Fruit fly (Drosophila melanogaster) whole organism, embryonic: ENCODE results near the gene pnt.
A peak's percentile ranks its signal among the peaks of the same experiment; 100 is the strongest.

ENCODE experiments used
- Abd-B ChIP-seq: fragments of 200-800 bp; sonication (Bioruptor generic); optimal IDR thresholded peaks from 2 replicates; lab custom pipeline; 2018; ENCODE audit warnings: missing biosample characterization, mild to moderate bottlenecking, missing genetic modification characterization, moderate library complexity
- B-H1 ChIP-seq: fragments of 200-800 bp; sonication (Bioruptor generic); IDR thresholded peaks from 3 replicates; pipeline ENCODE4 v1.3.6; 2022; ENCODE audit warnings: missing biosample characterization, missing genetic modification characterization
- Bdp1 ChIP-seq: fragments of 200-800 bp; sonication (Bioruptor generic); optimal IDR thresholded peaks from 3 replicates; lab custom pipeline; 2016; ENCODE audit warnings: missing biosample characterization, missing genetic modification characterization
- CG10209 ChIP-seq: fragments of 200-800 bp; sonication (Bioruptor generic); optimal IDR thresholded peaks from 3 replicates; lab custom pipeline; 2017; ENCODE audit warnings: missing biosample characterization, mild to moderate bottlenecking, missing genetic modification characterization, missing genetic modification reagents
- CG10321 ChIP-seq: fragments of 200-800 bp; sonication (Bioruptor generic); IDR thresholded peaks from 2 replicates; pipeline ENCODE4 v1.3.6; 2022; ENCODE audit warnings: missing biosample characterization, missing genetic modification characterization
- CG11093 ChIP-seq: fragments of 200-800 bp; sonication (Bioruptor generic); IDR thresholded peaks from 3 replicates; pipeline ENCODE4 v1.3.6; 2022; ENCODE audit warnings: missing biosample characterization, missing genetic modification characterization
- CG13287 ChIP-seq: fragments of 200-800 bp; sonication (Bioruptor generic); IDR thresholded peaks from 2 replicates; pipeline ENCODE4 v1.3.6; 2022; ENCODE audit warnings: missing biosample characterization, missing genetic modification characterization; ENCODE audit not compliant: partially characterized antibody
- CG14710 ChIP-seq: fragments of 200-800 bp; sonication (Bioruptor generic); optimal IDR thresholded peaks from 3 replicates; lab custom pipeline; 2019; ENCODE audit warnings: missing biosample characterization, mild to moderate bottlenecking, missing genetic modification characterization, moderate library complexity
- CG15479 ChIP-seq: fragments of 200-800 bp; sonication (Bioruptor generic); optimal IDR thresholded peaks from 3 replicates; lab custom pipeline; 2019; ENCODE audit warnings: missing biosample characterization, mild to moderate bottlenecking, missing genetic modification characterization, moderate library complexity
- CG15696 ChIP-seq: fragments of 200-800 bp; sonication (Bioruptor generic); optimal IDR thresholded peaks from 2 replicates; lab custom pipeline; 2019; ENCODE audit warnings: missing biosample characterization, mild to moderate bottlenecking, missing genetic modification characterization, moderate library complexity
- CG1603 ChIP-seq: fragments of 200-800 bp; sonication (Bioruptor generic); optimal IDR thresholded peaks from 2 replicates; lab custom pipeline; 2019; ENCODE audit warnings: missing biosample characterization, mild to moderate bottlenecking, missing genetic modification characterization, moderate library complexity
- CG17385 ChIP-seq: fragments of 200-800 bp; sonication (Bioruptor generic); optimal IDR thresholded peaks from 3 replicates; lab custom pipeline; 2018; ENCODE audit warnings: missing biosample characterization, mild to moderate bottlenecking, missing genetic modification characterization
- CG17802 ChIP-seq: fragments of 200-800 bp; sonication (Bioruptor generic); optimal IDR thresholded peaks from 2 replicates; lab custom pipeline; 2018; ENCODE audit warnings: missing biosample characterization, mild to moderate bottlenecking, missing genetic modification characterization, moderate library complexity
- CG30020 ChIP-seq: fragments of 200-800 bp; optimal IDR thresholded peaks from 2 replicates; lab custom pipeline; 2019; ENCODE audit warnings: missing biosample characterization, mild to moderate bottlenecking, missing genetic modification characterization, moderate library complexity
- CG31224 ChIP-seq: fragments of 200-800 bp; sonication (Bioruptor generic); IDR thresholded peaks from 2 replicates; pipeline ENCODE4 v1.3.6; 2022; ENCODE audit warnings: missing biosample characterization, missing genetic modification characterization
- CG3407 ChIP-seq: fragments of 200-800 bp; sonication (Bioruptor generic); optimal IDR thresholded peaks from 2 replicates; lab custom pipeline; 2018; ENCODE audit warnings: missing biosample characterization, mild to moderate bottlenecking, missing genetic modification characterization
- CG3838 ChIP-seq: fragments of 200-800 bp; sonication (Bioruptor generic); optimal IDR thresholded peaks from 3 replicates; lab custom pipeline; 2016; ENCODE audit warnings: missing biosample characterization, missing genetic modification characterization
- CG4404 ChIP-seq: fragments of 200-800 bp; sonication (Bioruptor generic); IDR thresholded peaks from 2 replicates; pipeline ENCODE4 v1.3.6; 2022; ENCODE audit warnings: missing biosample characterization, missing genetic modification characterization
- CG5953 ChIP-seq: fragments of 200-800 bp; sonication (Bioruptor generic); IDR thresholded peaks from 2 replicates; pipeline ENCODE4 v1.3.6; 2022; ENCODE audit warnings: missing biosample characterization, missing genetic modification characterization
- CG7357 ChIP-seq: fragments of 200-800 bp; sonication (Bioruptor generic); IDR thresholded peaks from 3 replicates; pipeline ENCODE4 v1.3.6; 2022; ENCODE audit warnings: missing biosample characterization, missing genetic modification characterization
- CG9609 ChIP-seq: fragments of 200-800 bp; sonication (Bioruptor generic); optimal IDR thresholded peaks from 3 replicates; lab custom pipeline; 2016; ENCODE audit warnings: missing biosample characterization, missing genetic modification characterization
- Ets97D ChIP-seq: fragments of 200-800 bp; sonication (Bioruptor generic); optimal IDR thresholded peaks from 3 replicates; lab custom pipeline; 2016; ENCODE audit warnings: missing biosample characterization, missing genetic modification characterization
- Hand ChIP-seq: fragments of 200-800 bp; sonication (Bioruptor generic); optimal IDR thresholded peaks from 2 replicates; lab custom pipeline; 2017; ENCODE audit warnings: mild to moderate bottlenecking, missing biosample characterization, missing genetic modification reagents, missing genetic modification characterization
- Hsf ChIP-seq: fragments of 200-800 bp; sonication (Bioruptor generic); optimal IDR thresholded peaks from 3 replicates; lab custom pipeline; 2016; ENCODE audit warnings: missing biosample characterization, missing genetic modification characterization
- Rfx ChIP-seq: fragments of 200-800 bp; sonication (Bioruptor generic); IDR thresholded peaks from 2 replicates; pipeline ENCODE4 v1.3.6; 2022; ENCODE audit warnings: missing biosample characterization, missing genetic modification characterization
- Sox102F ChIP-seq: fragments of 200-800 bp; sonication (Bioruptor generic); optimal IDR thresholded peaks from 2 replicates; lab custom pipeline; 2018; ENCODE audit warnings: missing biosample characterization, mild to moderate bottlenecking, missing genetic modification characterization, moderate library complexity
- Ssrp ChIP-seq: fragments of 200-800 bp; sonication (Bioruptor generic); optimal IDR thresholded peaks from 2 replicates; lab custom pipeline; 2018; ENCODE audit warnings: missing biosample characterization, mild to moderate bottlenecking, missing genetic modification characterization, moderate library complexity
- ara ChIP-seq: fragments of 200-800 bp; sonication (Bioruptor generic); IDR thresholded peaks from 2 replicates; pipeline ENCODE4 v1.3.6; 2022; ENCODE audit warnings: missing biosample characterization, missing genetic modification characterization
- corto ChIP-seq: fragments of 200-800 bp; sonication (Bioruptor generic); optimal IDR thresholded peaks from 2 replicates; lab custom pipeline; 2016; ENCODE audit warnings: missing biosample characterization, mild to moderate bottlenecking, missing genetic modification characterization, moderate library complexity
- crol ChIP-seq: fragments of 200-800 bp; sonication (Bioruptor generic); IDR thresholded peaks from 2 replicates; pipeline ENCODE4 v1.3.6; 2022; ENCODE audit warnings: missing biosample characterization, missing genetic modification characterization
- esg ChIP-seq: fragments of 200-800 bp; sonication (Bioruptor generic); conservative IDR thresholded peaks from 2 replicates; pipeline ENCODE4 v1.3.6; 2022; ENCODE audit warnings: missing biosample characterization, missing genetic modification characterization
- fd102C ChIP-seq: fragments of 200-800 bp; sonication (Bioruptor generic); optimal IDR thresholded peaks from 2 replicates; lab custom pipeline; 2018; ENCODE audit warnings: missing biosample characterization, mild to moderate bottlenecking, missing genetic modification characterization, moderate library complexity
- gem ChIP-seq: fragments of 200-800 bp; sonication (Bioruptor generic); optimal IDR thresholded peaks from 2 replicates; lab custom pipeline; 2019; ENCODE audit warnings: missing biosample characterization, mild to moderate bottlenecking, missing genetic modification characterization, moderate library complexity
- grn ChIP-seq: fragments of 200-800 bp; sonication (Bioruptor generic); optimal IDR thresholded peaks from 3 replicates; lab custom pipeline; 2017; ENCODE audit warnings: missing biosample characterization, missing genetic modification characterization
- jing ChIP-seq: fragments of 200-800 bp; sonication (Bioruptor generic); optimal IDR thresholded peaks from 2 replicates; lab custom pipeline; 2018; ENCODE audit warnings: missing biosample characterization, mild to moderate bottlenecking, missing genetic modification characterization
- nmo ChIP-seq: fragments of 200-800 bp; sonication (Bioruptor generic); optimal IDR thresholded peaks from 2 replicates; lab custom pipeline; 2018; ENCODE audit warnings: missing biosample characterization, mild to moderate bottlenecking, missing genetic modification characterization, moderate library complexity
- oc ChIP-seq: fragments of 200-800 bp; sonication (Bioruptor generic); optimal IDR thresholded peaks from 2 replicates; lab custom pipeline; 2018; ENCODE audit warnings: missing biosample characterization, mild to moderate bottlenecking, missing genetic modification characterization, moderate library complexity
- pan ChIP-seq, 4 experiments: fragments of >200 bp in 3 of 4; fragments of 200-800 bp in 1 of 4; sonication (Bioruptor generic) in 1 of 4; optimal IDR thresholded peaks in 3 of 4; IDR thresholded peaks in 1 of 4; 2 replicates each; pipeline versions ENCODE4 v1.3.6 to Lab custom; 2017 to 2022; ENCODE audit warnings: missing biosample characterization in 2 of 4, missing genetic modification characterization in 2 of 4, mixed read lengths in 1 of 4
- pho ChIP-seq: fragments of 200-800 bp; sonication (Bioruptor generic); optimal IDR thresholded peaks from 2 replicates; lab custom pipeline; 2016; ENCODE audit warnings: missing biosample characterization, missing genetic modification characterization
- pzg ChIP-seq: fragments of 200-800 bp; sonication (Bioruptor generic); optimal IDR thresholded peaks from 3 replicates; lab custom pipeline; 2018; ENCODE audit warnings: missing biosample characterization, mild to moderate bottlenecking, missing genetic modification characterization, moderate library complexity
- ro ChIP-seq: fragments of 200-800 bp; sonication (Bioruptor generic); IDR thresholded peaks from 2 replicates; pipeline ENCODE4 v1.3.6; 2022; ENCODE audit warnings: missing biosample characterization, missing genetic modification characterization
- salm ChIP-seq: fragments of 200-800 bp; sonication (Bioruptor generic); optimal IDR thresholded peaks from 2 replicates; lab custom pipeline; 2018; ENCODE audit warnings: missing biosample characterization, mild to moderate bottlenecking, missing genetic modification characterization
- schlank ChIP-seq: fragments of 200-800 bp; sonication (Bioruptor generic); optimal IDR thresholded peaks from 2 replicates; lab custom pipeline; 2018; ENCODE audit warnings: missing biosample characterization, mild to moderate bottlenecking, missing genetic modification characterization
- sqz ChIP-seq: fragments of 200-800 bp; sonication (Bioruptor generic); optimal IDR thresholded peaks from 3 replicates; lab custom pipeline; 2018; ENCODE audit warnings: missing biosample characterization, mild to moderate bottlenecking, missing genetic modification characterization
- ssp ChIP-seq: fragments of 200-800 bp; sonication (Bioruptor generic); IDR thresholded peaks from 2 replicates; pipeline ENCODE4 v1.3.6; 2022; ENCODE audit warnings: missing biosample characterization, missing genetic modification characterization
- toy ChIP-seq: fragments of 200-800 bp; sonication (Bioruptor generic); IDR thresholded peaks from 2 replicates; pipeline ENCODE4 v1.3.6; 2022; ENCODE audit warnings: missing biosample characterization, missing genetic modification characterization
- trem ChIP-seq: fragments of 200-800 bp; optimal IDR thresholded peaks from 3 replicates; lab custom pipeline; 2019; ENCODE audit warnings: missing biosample characterization, mild to moderate bottlenecking, missing genetic modification characterization, moderate library complexity
- zen ChIP-seq: fragments of 200-800 bp; sonication (Bioruptor generic); optimal IDR thresholded peaks from 3 replicates; lab custom pipeline; 2018; ENCODE audit warnings: missing biosample characterization, mild to moderate bottlenecking, missing genetic modification characterization, moderate library complexity
- zen2 ChIP-seq: fragments of 200-800 bp; sonication (Bioruptor generic); IDR thresholded peaks from 3 replicates; pipeline ENCODE4 v1.3.6; 2022; ENCODE audit warnings: missing biosample characterization, missing genetic modification characterization; ENCODE audit not compliant: partially characterized antibody

The pnt gene

DNA sequence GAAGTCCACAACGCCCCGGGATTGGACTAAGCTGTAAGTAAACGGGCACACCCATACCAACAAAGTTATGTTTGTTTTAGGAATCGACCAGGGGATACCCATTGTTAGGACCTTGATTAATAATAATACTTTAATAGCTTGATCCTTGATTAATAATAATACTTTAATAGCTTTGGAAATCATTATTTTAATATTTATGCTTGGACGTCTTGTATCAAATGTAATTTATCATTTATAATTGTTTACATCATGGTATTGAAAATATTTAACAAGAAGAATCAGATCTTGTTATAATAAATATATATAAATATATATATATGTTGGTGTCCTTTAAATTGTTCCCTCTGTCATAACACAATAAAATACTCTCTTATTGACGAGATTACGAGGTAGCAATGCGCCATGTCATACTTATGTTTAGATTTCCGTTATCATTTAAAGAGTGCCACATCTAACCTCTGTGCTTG is 11.0 kb upstream of the pnt start (continued):
- TF ChIP-seq grn (no peak), CG1603 (tag; lab: Kevin White, UChicago) (peak; percentile 58), Abd-B (GFP tag; lab: Kevin White, UChicago) (peak; percentile 81), zen (tag; lab: Kevin White, UChicago) (peak; percentile 73), CG31224 (GFP tag; lab: Robert Waterston, UW) (peak; percentile 49; the same call in 1 of the 2 replicates), pho (no peak), jing (GFP tag; lab: Kevin White, UChicago) (peak; percentile 33), schlank (tag; lab: Kevin White, UChicago) (no peak), B-H1 (peak; percentile 73), ara (peak; percentile 50; the same call in 1 of the 2 replicates), Bdp1 (GFP tag; lab: Kevin White, UChicago) (no peak), gem (tag; lab: Kevin White, UChicago) (peak; percentile 95), CG5953 (GFP tag; lab: Robert Waterston, UW) (no peak; the same call in 1 of the 2 replicates), CG15479 (GFP tag; lab: Kevin White, UChicago) (no peak), trem (peak; percentile 68), CG4404 (GFP tag; lab: Robert Waterston, UW) (peak; percentile 48; the same call in 1 of the 2 replicates), pzg (GFP tag; lab: Kevin White, UChicago) (no peak), CG14710 (peak; percentile 81), CG3407 (GFP tag; lab: Kevin White, UChicago) (peak; percentile 66), salm (tag; lab: Kevin White, UChicago) (peak; percentile 76), CG10209 (GFP tag; lab: Kevin White, UChicago) (peak; percentile 93), Rfx (GFP tag; lab: Robert Waterston, UW) (peak; percentile 75), nmo (GFP tag; lab: Kevin White, UChicago) (peak; percentile 94), Ets97D (GFP tag; lab: Kevin White, UChicago) (no peak), CG10321 (GFP tag; lab: Robert Waterston, UW) (peak; percentile 63; the same call in 1 of the 2 replicates), toy (GFP tag; lab: Robert Waterston, UW) (peak; percentile 50; the same call in 1 of the 2 replicates), CG15696 (peak; percentile 54), esg (GFP tag; lab: Robert Waterston, UW) (peak; percentile 81), fd102C (GFP tag; lab: Kevin White, UChicago) (no peak), Hsf (GFP tag; lab: Kevin White, UChicago) (peak; percentile 38), sqz (peak; percentile 38), corto (GFP tag; lab: Kevin White, UChicago) (no peak), CG9609 (GFP tag; lab: Kevin White, UChicago) (no peak), CG11093 (GFP tag; lab: Robert Waterston, UW) (peak; percentile 57; the same call in 2 of the 3 replicates), crol (GFP tag; lab: Robert Waterston, UW) (peak; percentile 22; the same call in 1 of the 2 replicates), Hand (GFP tag; lab: Kevin White, UChicago) (peak; percentile 84), oc (peak; percentile 92), zen2 (GFP tag; lab: Robert Waterston, UW) (no peak), pan (optimal IDR thresholded peaks at IDR 0.05; lab: Kevin White, UChicago) (no peak), pan (GFP tag; optimal IDR thresholded peaks at IDR 0.05 in 1 of 2, IDR thresholded peaks at IDR 0.05 in 1 of 2) (peak in 1 of 2 experiments; percentile 87), CG17385 (GFP tag; lab: Kevin White, UChicago) (peak; percentile 92), ssp (GFP tag; lab: Robert Waterston, UW) (peak; percentile 64), Ssrp (tag; lab: Kevin White, UChicago) (peak; percentile 91), ro (GFP tag; lab: Robert Waterston, UW) (peak; percentile 16; the same call in 1 of the 2 replicates), CG7357 (GFP tag; lab: Robert Waterston, UW) (peak; percentile 65; the same call in 2 of the 3 replicates), Sox102F (GFP tag; lab: Kevin White, UChicago) (peak; percentile 95), CG3838 (GFP tag; lab: Kevin White, UChicago) (no peak), CG30020 (peak; percentile 71), CG13287 (no peak), CG17802 (tag; lab: Kevin White, UChicago) (peak; percentile 4)
